Fruit fly (Drosophila melanogaster) whole organism, adult: ENCODE measurements around the gene PMP34.

ENCODE experiments used
- CG33017 ChIP-seq: fragments of 200-800 bp; sonication (Bioruptor generic); optimal IDR thresholded peaks from 2 replicates; lab custom pipeline; 2018; ENCODE audit warnings: missing biosample characterization, mild to moderate bottlenecking, missing genetic modification characterization, moderate library complexity
- CG7101 ChIP-seq: fragments of 200-800 bp; sonication (Bioruptor generic); optimal IDR thresholded peaks from 2 replicates; lab custom pipeline; 2018; ENCODE audit warnings: missing biosample characterization, mild to moderate bottlenecking, missing genetic modification characterization, moderate library complexity
- ovo ChIP-seq: fragments of 200-800 bp; sonication (Bioruptor generic); optimal IDR thresholded peaks from 2 replicates; lab custom pipeline; 2016; ENCODE audit warnings: missing biosample characterization, missing genetic modification characterization

dm6 chr3L:4357705-4358131 lies 39.2 kb downstream of the PMP34 start:
- TF ChIP-seq CG7101 (tag; lab: Kevin White, UChicago) (peak; percentile 5), CG33017 (tag; lab: Kevin White, UChicago) (no peak), ovo (peak; percentile 14)
